Worm (Caenorhabditis elegans) whole organism, late embryonic: Measurements from ENCODE around the gene srlf-12.

Experiments used
- C38D4.7 ChIP-seq: fragments of 200-800 bp; sonication (Bioruptor generic); optimal IDR thresholded peaks from 2 replicates; lab custom pipeline; 2018; ENCODE audit warnings: mild to moderate bottlenecking, missing genetic modification characterization, moderate library complexity, missing compliant biosample characterization
- F13H6.1 ChIP-seq: sonication (generic microtip); optimal IDR thresholded peaks from 2 replicates; lab custom pipeline; 2016; ENCODE audit warnings: missing genetic modification characterization, missing compliant biosample characterization
- K02D7.2 ChIP-seq: sonication (generic microtip); optimal IDR thresholded peaks from 2 replicates; lab custom pipeline; 2017; ENCODE audit warnings: mild to moderate bottlenecking, missing genetic modification characterization, missing compliant biosample characterization
- K09A11.1 ChIP-seq: sonication (generic microtip); optimal IDR thresholded peaks from 2 replicates; lab custom pipeline; 2017; ENCODE audit warnings: antibody characterized with exemption, mild to moderate bottlenecking, missing genetic modification characterization, missing compliant biosample characterization; ENCODE audit not compliant: insufficient read depth
- T23F11.4 ChIP-seq: fragments of 200-800 bp; sonication (Bioruptor generic); optimal IDR thresholded peaks from 2 replicates; lab custom pipeline; 2018; ENCODE audit warnings: mild to moderate bottlenecking, missing genetic modification characterization, missing compliant biosample characterization
- Y22D7AL.16 ChIP-seq: sonication (generic microtip); optimal IDR thresholded peaks from 2 replicates; lab custom pipeline; 2016; ENCODE audit warnings: missing genetic modification characterization, missing compliant biosample characterization
- ahr-1 ChIP-seq: sonication (generic microtip); optimal IDR thresholded peaks from 2 replicates; lab custom pipeline; 2016; ENCODE audit warnings: missing genetic modification characterization, missing compliant biosample characterization
- ama-1 ChIP-seq: fragments of 150-350 bp; optimal IDR thresholded peaks from 2 replicates; lab custom pipeline; 2014
- ceh-22 ChIP-seq: sonication (generic microtip); optimal IDR thresholded peaks from 2 replicates; lab custom pipeline; 2017; ENCODE audit warnings: missing biosample characterization, missing genetic modification characterization
- ceh-30 ChIP-seq: fragments of 150-350 bp; optimal IDR thresholded peaks from 2 replicates; lab custom pipeline; 2014; ENCODE audit warnings: missing biosample characterization, missing genetic modification characterization
- ceh-34 ChIP-seq: sonication (generic microtip); optimal IDR thresholded peaks from 2 replicates; lab custom pipeline; 2016; ENCODE audit warnings: mild to moderate bottlenecking, missing genetic modification characterization, missing compliant biosample characterization
- ceh-45 ChIP-seq: fragments of 200-800 bp; sonication (Bioruptor generic); IDR thresholded peaks from 2 replicates; pipeline ENCODE4 v1.3.6; 2022; ENCODE audit warnings: missing genetic modification reagents, missing genetic modification characterization, missing compliant biosample characterization
- ceh-6 ChIP-seq: fragments of 200-800 bp; sonication (Bioruptor generic); optimal IDR thresholded peaks from 2 replicates; lab custom pipeline; 2018; ENCODE audit warnings: mild to moderate bottlenecking, missing genetic modification characterization, missing compliant biosample characterization
- ceh-9 ChIP-seq: sonication (generic microtip); optimal IDR thresholded peaks from 2 replicates; lab custom pipeline; 2016; ENCODE audit warnings: mild to moderate bottlenecking, missing genetic modification characterization, inconsistent platforms, missing compliant biosample characterization
- che-1 ChIP-seq: sonication (generic microtip); optimal IDR thresholded peaks from 2 replicates; lab custom pipeline; 2016; ENCODE audit warnings: mild to moderate bottlenecking, missing genetic modification characterization, missing compliant biosample characterization
- dmd-4 ChIP-seq: sonication (generic microtip); optimal IDR thresholded peaks from 2 replicates; lab custom pipeline; 2016; ENCODE audit warnings: borderline replicate concordance, missing genetic modification characterization, missing compliant biosample characterization
- elt-4 ChIP-seq: sonication (generic microtip); optimal IDR thresholded peaks from 2 replicates; lab custom pipeline; 2016; ENCODE audit warnings: missing genetic modification characterization, missing compliant biosample characterization
- fkh-6 ChIP-seq: sonication (generic microtip); optimal IDR thresholded peaks from 2 replicates; lab custom pipeline; 2016; ENCODE audit warnings: missing genetic modification characterization, missing compliant biosample characterization
- hlh-13 ChIP-seq: fragments of 200-800 bp; sonication (Bioruptor generic); optimal IDR thresholded peaks from 2 replicates; lab custom pipeline; 2018; ENCODE audit warnings: mild to moderate bottlenecking, missing genetic modification characterization, missing compliant biosample characterization
- hlh-30 ChIP-seq: sonication (generic microtip); optimal IDR thresholded peaks from 2 replicates; lab custom pipeline; 2017; ENCODE audit warnings: antibody characterized with exemption, missing genetic modification characterization, missing compliant biosample characterization; ENCODE audit not compliant: insufficient read depth
- hlh-6 ChIP-seq: sonication (generic microtip); optimal IDR thresholded peaks from 2 replicates; lab custom pipeline; 2016; ENCODE audit warnings: missing genotype, missing genetic modification characterization, missing compliant biosample characterization
- lim-6 ChIP-seq: sonication (generic microtip); optimal IDR thresholded peaks from 2 replicates; lab custom pipeline; 2016; ENCODE audit warnings: missing genetic modification characterization, missing compliant biosample characterization
- lin-11 ChIP-seq: fragments of 200-800 bp; sonication (Bioruptor generic); optimal IDR thresholded peaks from 2 replicates; lab custom pipeline; 2018; ENCODE audit warnings: mild to moderate bottlenecking, missing genetic modification characterization, missing compliant biosample characterization
- mec-3 ChIP-seq: sonication (generic microtip); optimal IDR thresholded peaks from 2 replicates; lab custom pipeline; 2016; ENCODE audit warnings: borderline replicate concordance, missing genetic modification characterization, missing compliant biosample characterization
- nfya-1 ChIP-seq: sonication (generic microtip); optimal IDR thresholded peaks from 2 replicates; lab custom pipeline; 2017; ENCODE audit warnings: missing genetic modification characterization, mild to moderate bottlenecking, missing compliant biosample characterization, antibody characterized with exemption, moderate library complexity
- odd-2 ChIP-seq: sonication (generic microtip); optimal IDR thresholded peaks from 2 replicates; lab custom pipeline; 2017; ENCODE audit warnings: antibody characterized with exemption, mild to moderate bottlenecking, missing genetic modification characterization, missing compliant biosample characterization
- pag-3 ChIP-seq: sonication (generic microtip); optimal IDR thresholded peaks from 2 replicates; lab custom pipeline; 2016; ENCODE audit warnings: missing compliant biosample characterization, missing genetic modification characterization, borderline replicate concordance
- pros-1 ChIP-seq: fragments of 150-350 bp; optimal IDR thresholded peaks from 2 replicates; lab custom pipeline; 2014; ENCODE audit warnings: missing biosample characterization, missing genetic modification reagents, missing genetic modification characterization
- rnt-1 ChIP-seq: sonication (generic microtip); optimal IDR thresholded peaks from 2 replicates; lab custom pipeline; 2016; ENCODE audit warnings: missing genetic modification characterization, missing compliant biosample characterization
- sdc-2 ChIP-seq: sonication (generic microtip); optimal IDR thresholded peaks from 2 replicates; lab custom pipeline; 2016; ENCODE audit warnings: missing genotype, missing genetic modification characterization, missing compliant biosample characterization
- sox-2 ChIP-seq: fragments of 200-800 bp; sonication (Bioruptor generic); IDR thresholded peaks from 2 replicates; pipeline ENCODE4 v1.3.6; 2022; ENCODE audit warnings: missing genetic modification reagents, missing genetic modification characterization, missing compliant biosample characterization
- sox-4 ChIP-seq: sonication (generic microtip); optimal IDR thresholded peaks from 2 replicates; lab custom pipeline; 2017; ENCODE audit warnings: mild to moderate bottlenecking, missing genetic modification characterization, inconsistent platforms, missing compliant biosample characterization
- tbx-2 ChIP-seq: sonication (generic microtip); optimal IDR thresholded peaks from 2 replicates; lab custom pipeline; 2016; ENCODE audit warnings: missing genetic modification characterization, missing compliant biosample characterization
- tbx-7 ChIP-seq: sonication (generic microtip); optimal IDR thresholded peaks from 2 replicates; lab custom pipeline; 2016; ENCODE audit warnings: missing genotype, missing genetic modification characterization, missing compliant biosample characterization
- unc-3 ChIP-seq, 2 experiments: fragments of 200-800 bp in 1 of 2; sonication (Bioruptor generic) in 1 of 2; sonication (generic microtip) in 1 of 2; conservative IDR thresholded peaks in 1 of 2; optimal IDR thresholded peaks in 1 of 2; 2 replicates each; pipeline versions ENCODE4 v1.3.6 to Lab custom; 2016 to 2022; ENCODE audit warnings: missing compliant biosample characterization in 2 of 2, missing genetic modification characterization in 2 of 2, missing genetic modification reagents in 1 of 2
- unc-42 ChIP-seq: sonication (generic microtip); optimal IDR thresholded peaks from 2 replicates; lab custom pipeline; 2016; ENCODE audit warnings: missing genotype, missing genetic modification characterization, missing compliant biosample characterization
- zip-5 ChIP-seq: sonication (generic microtip); optimal IDR thresholded peaks from 2 replicates; lab custom pipeline; 2016; ENCODE audit warnings: missing genetic modification characterization, missing compliant biosample characterization
- ztf-16 ChIP-seq: sonication (generic microtip); optimal IDR thresholded peaks from 2 replicates; lab custom pipeline; 2017; ENCODE audit warnings: missing genetic modification characterization, missing compliant biosample characterization

srlf-12 gene

ce11 chrIV:10899091-10899490, 7.2 kb upstream of the srlf-12 start, which contains the start of the genes F13E9.9 and F13E9.19:
F13E9.9 (minus strand) TSS chrIV:10899191.
F13E9.19 (plus strand) TSS chrIV:10899406.
- TF ChIP-seq K09A11.1 (tag; lab: Kevin White, UChicago) (no peak), zip-5 (tag; lab: Kevin White, UChicago) (no peak), ama-1 (no peak), lim-6 (no peak), ceh-6 (GFP tag; lab: Kevin White, UChicago) (no peak), sdc-2 (tag; lab: Kevin White, UChicago) (no peak), pros-1 (tag; lab: Kevin White, UChicago) (no peak)

ce11 chrIV:10898160-10898559, 6.3 kb upstream of the srlf-12 start:
- TF ChIP-seq T23F11.4: no peak
- no peak for TF ChIP-seq C38D4.7 (GFP tag; lab: Kevin White, UChicago)
- TF ChIP-seq sox-4: no peak
- no peak for TF ChIP-seq odd-2 (tag; lab: Kevin White, UChicago)
- TF ChIP-seq ama-1: no peak
- TF ChIP-seq ceh-22: no peak
- no peak for TF ChIP-seq nfya-1

- TF ChIP-seq ceh-45: no peak
- no peak for TF ChIP-seq rnt-1 (tag; lab: Kevin White, UChicago)
- no peak for TF ChIP-seq ceh-22
- no peak for TF ChIP-seq hlh-6 (tag; lab: Kevin White, UChicago)
- no peak for TF ChIP-seq dmd-4 (tag; lab: Kevin White, UChicago)
- TF ChIP-seq che-1 (tag; lab: Kevin White, UChicago): no peak
- TF ChIP-seq pros-1 (tag; lab: Kevin White, UChicago): no peak
- no peak for TF ChIP-seq sox-2
- no peak for TF ChIP-seq hlh-13 (GFP tag; lab: Kevin White, UChicago)
- TF ChIP-seq sox-4: no peak
- no peak for TF ChIP-seq F13H6.1 (tag; lab: Kevin White, UChicago)
- no peak for TF ChIP-seq mec-3
- TF ChIP-seq tbx-7: no peak
- TF ChIP-seq tbx-2 (tag; lab: Kevin White, UChicago): no peak
- no peak for TF ChIP-seq ceh-30 (tag; lab: Kevin White, UChicago)
- TF ChIP-seq ceh-9: no peak
Measured at ce11 chrIV:10896512-10896911, 4.6 kb upstream of the srlf-12 start, which contains the start of gene srlf-13. srlf-13 (minus strand) TSS chrIV:10896612.

- no peak for TF ChIP-seq odd-2 (tag; lab: Kevin White, UChicago)
- TF ChIP-seq pag-3: no peak
- no peak for TF ChIP-seq pros-1 (tag; lab: Kevin White, UChicago)
- TF ChIP-seq lin-11 (tag; lab: Kevin White, UChicago): no peak
- TF ChIP-seq Y22D7AL.16 (tag; lab: Kevin White, UChicago): no peak
- TF ChIP-seq sox-2: no peak
- TF ChIP-seq fkh-6: no peak
- TF ChIP-seq hlh-30: no peak
- TF ChIP-seq unc-42 (tag; lab: Kevin White, UChicago): no peak
- TF ChIP-seq elt-4 (tag; lab: Kevin White, UChicago): no peak
- TF ChIP-seq ahr-1 (tag; lab: Kevin White, UChicago): no peak
- TF ChIP-seq K02D7.2 (tag; lab: Kevin White, UChicago): no peak
- TF ChIP-seq ztf-16 (tag; lab: Kevin White, UChicago): no peak
- TF ChIP-seq unc-3 (GFP tag; conservative IDR thresholded peaks at IDR 0.05; lab: Robert Waterston, UW): no peak
- TF ChIP-seq unc-3 (tag; optimal IDR thresholded peaks at IDR 0.05; lab: Kevin White, UChicago): no peak
- no peak for TF ChIP-seq ceh-34 (tag; lab: Kevin White, UChicago)
Measured at ce11 chrIV:10894255-10894654, 2.4 kb upstream of the srlf-12 start, which contains the start of gene srlf-14. srlf-14 (minus strand) TSS chrIV:10894355.
